Worm (Caenorhabditis elegans) whole organism, young adult: ENCODE data around the gene mod-1.

ENCODE experiments used
- B0336.3 ChIP-seq: fragments of 200-800 bp; sonication (Bioruptor generic); IDR thresholded peaks from 2 replicates; pipeline ENCODE4 v1.3.6; 2022; ENCODE audit warnings: missing genetic modification characterization, missing compliant biosample characterization
- C17E4.6 ChIP-seq: fragments of 200-800 bp; sonication (Bioruptor generic); IDR thresholded peaks from 2 replicates; pipeline ENCODE4 v1.3.6; 2022; ENCODE audit warnings: missing genetic modification reagents, missing genetic modification characterization, missing compliant biosample characterization
- F39B2.1 ChIP-seq: fragments of 200-800 bp; sonication (Bioruptor generic); IDR thresholded peaks from 2 replicates; pipeline ENCODE4 v1.3.6; 2022; ENCODE audit warnings: missing genetic modification reagents, missing genetic modification characterization, missing compliant biosample characterization
- F49E8.2 ChIP-seq: sonication (generic microtip); optimal IDR thresholded peaks from 3 replicates; lab custom pipeline; 2017; ENCODE audit warnings: missing genetic modification characterization, mild to moderate bottlenecking, missing compliant biosample characterization, antibody characterized with exemption, moderate library complexity; ENCODE audit not compliant: insufficient read depth
- K12H6.12 ChIP-seq: fragments of 200-800 bp; sonication (Bioruptor generic); optimal IDR thresholded peaks from 2 replicates; lab custom pipeline; 2018; ENCODE audit warnings: mild to moderate bottlenecking, missing genetic modification characterization, missing compliant biosample characterization
- ZK185.1 ChIP-seq: sonication (generic microtip); optimal IDR thresholded peaks from 2 replicates; lab custom pipeline; 2016; ENCODE audit warnings: mild to moderate bottlenecking, missing genetic modification characterization, missing compliant biosample characterization; ENCODE audit not compliant: poor library complexity, severe bottlenecking
- akir-1 ChIP-seq: fragments of 200-800 bp; sonication (Bioruptor generic); optimal IDR thresholded peaks from 2 replicates; lab custom pipeline; 2018; ENCODE audit warnings: mild to moderate bottlenecking, missing genetic modification characterization, moderate library complexity, missing compliant biosample characterization
- ama-1 ChIP-seq, 3 experiments: fragments of 150-350 bp in 1 of 3; sonication (generic microtip) in 2 of 3; optimal IDR thresholded peaks; 2 replicates each; lab custom pipeline; 2014 to 2018; ENCODE audit warnings: missing biosample characterization in 2 of 3, missing genetic modification characterization in 2 of 3, missing genetic modification reagents in 2 of 3
- aptf-2 ChIP-seq: fragments of 200-800 bp; sonication (Bioruptor generic); conservative IDR thresholded peaks from 2 replicates; pipeline ENCODE4 v1.3.6; 2022; ENCODE audit warnings: missing genetic modification reagents, missing genetic modification characterization, missing compliant biosample characterization
- athp-1 ChIP-seq: sonication (generic microtip); optimal IDR thresholded peaks from 2 replicates; lab custom pipeline; 2017; ENCODE audit warnings: mild to moderate bottlenecking, missing genetic modification characterization, missing compliant biosample characterization
- bed-1 ChIP-seq: fragments of 200-800 bp; sonication (Bioruptor generic); IDR thresholded peaks from 2 replicates; pipeline ENCODE4 v1.3.6; 2022; ENCODE audit warnings: missing genetic modification reagents, missing genetic modification characterization, missing compliant biosample characterization
- ccch-3 ChIP-seq: fragments of 200-800 bp; sonication (Bioruptor generic); optimal IDR thresholded peaks from 2 replicates; lab custom pipeline; 2018; ENCODE audit warnings: mild to moderate bottlenecking, missing genetic modification characterization, missing compliant biosample characterization
- cebp-1 ChIP-seq, 2 experiments: fragments of 200-800 bp in 1 of 2; sonication (Bioruptor generic) in 1 of 2; sonication (generic microtip) in 1 of 2; IDR thresholded peaks in 1 of 2; optimal IDR thresholded peaks in 1 of 2; 2 replicates each; pipeline versions ENCODE4 v1.3.6 to Lab custom; 2017 to 2022; ENCODE audit warnings: missing compliant biosample characterization in 2 of 2, missing genetic modification characterization in 2 of 2, mild to moderate bottlenecking in 1 of 2, missing genetic modification reagents in 1 of 2, moderate library complexity in 1 of 2
- ceh-27 ChIP-seq: fragments of 200-800 bp; sonication (Bioruptor generic); optimal IDR thresholded peaks from 2 replicates; lab custom pipeline; 2018; ENCODE audit warnings: mild to moderate bottlenecking, missing genetic modification characterization, moderate library complexity, missing compliant biosample characterization
- ceh-40 ChIP-seq: fragments of 200-800 bp; sonication (Bioruptor generic); IDR thresholded peaks from 2 replicates; pipeline ENCODE4 v1.3.6; 2022; ENCODE audit warnings: missing genetic modification characterization, missing compliant biosample characterization
- chd-7 ChIP-seq: sonication (generic microtip); optimal IDR thresholded peaks from 2 replicates; lab custom pipeline; 2016; ENCODE audit warnings: mild to moderate bottlenecking, missing genetic modification characterization, moderate library complexity, missing compliant biosample characterization
- dpl-1 ChIP-seq: fragments of 150-350 bp; optimal IDR thresholded peaks from 2 replicates; lab custom pipeline; 2014; ENCODE audit warnings: missing biosample characterization, missing genetic modification reagents, missing genetic modification characterization
- hlh-12 ChIP-seq: sonication (generic microtip); optimal IDR thresholded peaks from 2 replicates; lab custom pipeline; 2016; ENCODE audit warnings: missing genetic modification characterization, missing compliant biosample characterization
- hmg-1.2 ChIP-seq: fragments of 200-800 bp; sonication (Bioruptor generic); IDR thresholded peaks from 2 replicates; pipeline ENCODE4 v1.3.6; 2022; ENCODE audit warnings: missing genetic modification reagents, missing genetic modification characterization, missing compliant biosample characterization
- hsf-1 ChIP-seq: fragments of 200-800 bp; sonication (Bioruptor generic); IDR thresholded peaks from 2 replicates; pipeline ENCODE4 v1.3.6; 2022; ENCODE audit warnings: missing genetic modification reagents, missing genetic modification characterization, missing compliant biosample characterization
- let-526 ChIP-seq: fragments of 200-800 bp; sonication (Bioruptor generic); IDR thresholded peaks from 2 replicates; pipeline ENCODE4 v1.3.6; 2022; ENCODE audit warnings: missing genetic modification reagents, missing genetic modification characterization, missing compliant biosample characterization
- lin-26 ChIP-seq: fragments of 200-800 bp; sonication (Bioruptor generic); IDR thresholded peaks from 2 replicates; pipeline ENCODE4 v1.3.6; 2022; ENCODE audit warnings: missing genetic modification reagents, missing genetic modification characterization, missing compliant biosample characterization
- madf-3 ChIP-seq: fragments of 200-800 bp; sonication (Bioruptor generic); IDR thresholded peaks from 2 replicates; pipeline ENCODE4 v1.3.6; 2022; ENCODE audit warnings: missing genetic modification reagents, missing genetic modification characterization, missing compliant biosample characterization
- mel-28 ChIP-seq: sonication (generic microtip); optimal IDR thresholded peaks from 2 replicates; lab custom pipeline; 2016; ENCODE audit warnings: borderline replicate concordance, mild to moderate bottlenecking, missing genetic modification characterization, missing compliant biosample characterization
- nfyb-1 ChIP-seq: fragments of 200-800 bp; sonication (Bioruptor generic); IDR thresholded peaks from 2 replicates; pipeline ENCODE4 v1.3.6; 2022; ENCODE audit warnings: missing genetic modification reagents, missing genetic modification characterization, missing compliant biosample characterization
- nhr-80 ChIP-seq: sonication (generic microtip); optimal IDR thresholded peaks from 2 replicates; lab custom pipeline; 2016; ENCODE audit warnings: missing genetic modification characterization, missing compliant biosample characterization
- pbrm-1 ChIP-seq: fragments of 200-800 bp; sonication (Bioruptor generic); IDR thresholded peaks from 2 replicates; pipeline ENCODE4 v1.3.6; 2022; ENCODE audit warnings: missing genetic modification reagents, missing genetic modification characterization, missing compliant biosample characterization
- rpc-1 ChIP-seq, 2 experiments: fragments of 150-350 bp in 1 of 2; sonication (generic microtip) in 1 of 2; optimal IDR thresholded peaks; 2 replicates each; lab custom pipeline; 2014 to 2018; ENCODE audit warnings: missing biosample characterization in 1 of 2, missing genetic modification characterization in 1 of 2, missing genetic modification reagents in 1 of 2, missing genotype in 1 of 2
- sdz-38 ChIP-seq: sonication (generic microtip); optimal IDR thresholded peaks from 2 replicates; lab custom pipeline; 2016; ENCODE audit warnings: missing genotype, missing genetic modification characterization, missing compliant biosample characterization
- snpc-1.1 ChIP-seq: sonication (generic microtip); optimal IDR thresholded peaks from 2 replicates; lab custom pipeline; 2017; ENCODE audit warnings: missing genetic modification characterization, mild to moderate bottlenecking, missing compliant biosample characterization, antibody characterized with exemption, moderate library complexity, missing genotype, missing genetic modification reagents; ENCODE audit not compliant: insufficient read depth
- tbx-9 ChIP-seq: sonication (generic microtip); optimal IDR thresholded peaks from 2 replicates; lab custom pipeline; 2016; ENCODE audit warnings: borderline replicate concordance, missing genetic modification characterization, inconsistent platforms, missing compliant biosample characterization
- tlf-1 ChIP-seq: fragments of 200-800 bp; sonication (Bioruptor generic); optimal IDR thresholded peaks from 2 replicates; lab custom pipeline; 2018; ENCODE audit warnings: mild to moderate bottlenecking, missing genetic modification characterization, missing compliant biosample characterization
- unc-62 ChIP-seq: fragments of 150-350 bp; optimal IDR thresholded peaks from 2 replicates; lab custom pipeline; 2014; ENCODE audit warnings: missing biosample characterization, missing genetic modification reagents, missing genetic modification characterization
- xnd-1 ChIP-seq: sonication (generic microtip); optimal IDR thresholded peaks from 2 replicates; lab custom pipeline; 2016; ENCODE audit warnings: missing genotype, missing genetic modification reagents, missing genetic modification characterization, missing compliant biosample characterization
- ztf-25 ChIP-seq: fragments of 200-800 bp; sonication (Bioruptor generic); IDR thresholded peaks from 2 replicates; pipeline ENCODE4 v1.3.6; 2022; ENCODE audit warnings: missing genetic modification reagents, missing genetic modification characterization, missing compliant biosample characterization
- ztf-26 ChIP-seq: sonication (generic microtip); optimal IDR thresholded peaks from 2 replicates; lab custom pipeline; 2017; ENCODE audit warnings: missing genetic modification characterization, missing compliant biosample characterization
- ztf-28 ChIP-seq: fragments of 200-800 bp; sonication (Bioruptor generic); IDR thresholded peaks from 2 replicates; pipeline ENCODE4 v1.3.6; 2022; ENCODE audit warnings: missing genetic modification reagents, missing genetic modification characterization, missing compliant biosample characterization

The mod-1 gene

ce11 chrV:8938445-8938844 is 24.6 kb upstream of the mod-1 start:
- TF ChIP-seq madf-3 (GFP tag; lab: Robert Waterston, UW) (0 out of 2 replicates have a peak, but pooled peaks have one; percentile 21), snpc-1.1 (tag; lab: Kevin White, UChicago) (no peak), ama-1 (optimal IDR thresholded peaks at IDR 0.05; lab: Kevin White, UChicago) (peak; percentile 11), ama-1 (GFP tag; optimal IDR thresholded peaks at IDR 0.05; lab: Kevin White, UChicago) (no peak)

- TF ChIP-seq pbrm-1 (GFP tag; lab: Robert Waterston, UW) (0 out of 2 replicates have a peak, but pooled peaks have one; percentile 9), C17E4.6 (GFP tag; lab: Robert Waterston, UW) (no peak), cebp-1 (GFP tag; IDR thresholded peaks at IDR 0.05; lab: Robert Waterston, UW) (no peak), cebp-1 (tag; optimal IDR thresholded peaks at IDR 0.05; lab: Kevin White, UChicago) (no peak), ama-1 (optimal IDR thresholded peaks at IDR 0.05; lab: Kevin White, UChicago) (peak; percentile 65), ama-1 (GFP tag; optimal IDR thresholded peaks at IDR 0.05; lab: Kevin White, UChicago) (no peak)
Observed at ce11 chrV:8937476-8938249, 23.8 kb upstream of the mod-1 start.

- TF ChIP-seq akir-1 (GFP tag; lab: Kevin White, UChicago) (no peak), xnd-1 (no peak), ZK185.1 (tag; lab: Kevin White, UChicago) (no peak), nhr-80 (tag; lab: Kevin White, UChicago) (peak; percentile 29), nfyb-1 (GFP tag; lab: Robert Waterston, UW) (0 out of 2 replicates have a peak, but pooled peaks have one; percentile 16), ceh-40 (GFP tag; lab: Robert Waterston, UW) (0 out of 2 replicates have a peak, but pooled peaks have one; percentile 31), hmg-1.2 (GFP tag; lab: Robert Waterston, UW) (no peak), pbrm-1 (GFP tag; lab: Robert Waterston, UW) (0 out of 2 replicates have a peak, but pooled peaks have one; percentile 28), hsf-1 (GFP tag; lab: Robert Waterston, UW) (0 out of 2 replicates have a peak, but pooled peaks have one; percentile 61)
Observed at ce11 chrV:8936791-8937475, 23.1 kb upstream of the mod-1 start.

ce11 chrV:8936184-8936589 is 22.3 kb upstream of the mod-1 start, which contains the start of gene unc-23:
Gene unc-23 (plus strand): TSS chrV:8936359.
- TF ChIP-seq akir-1 (GFP tag; lab: Kevin White, UChicago): no peak
- TF ChIP-seq B0336.3 (GFP tag; lab: Robert Waterston, UW): peak; percentile 73; the same call in 1 of the 2 replicates
- TF ChIP-seq bed-1: no peak
- TF ChIP-seq K12H6.12 (tag; lab: Kevin White, UChicago): peak; percentile 56
- peak; percentile 76 for TF ChIP-seq nhr-80 (tag; lab: Kevin White, UChicago)
- no peak for TF ChIP-seq ztf-28 (GFP tag; lab: Robert Waterston, UW)
- TF ChIP-seq sdz-38 (tag; lab: Kevin White, UChicago): no peak
- no peak for TF ChIP-seq F39B2.1 (GFP tag; lab: Robert Waterston, UW)
- TF ChIP-seq unc-62 (GFP tag; lab: Kevin White, UChicago): peak; percentile 87
- TF ChIP-seq ccch-3 (GFP tag; lab: Kevin White, UChicago): no peak
- TF ChIP-seq lin-26 (GFP tag; lab: Robert Waterston, UW): peak; percentile 64; the same call in 1 of the 2 replicates
- TF ChIP-seq aptf-2 (GFP tag; lab: Robert Waterston, UW): no peak
- peak; percentile 64 for TF ChIP-seq rpc-1 (optimal IDR thresholded peaks at IDR 0.05; lab: Kevin White, UChicago)
- no peak for TF ChIP-seq rpc-1 (tag; optimal IDR thresholded peaks at IDR 0.05; lab: Kevin White, UChicago)
- no peak for TF ChIP-seq hlh-12
- TF ChIP-seq ztf-26 (tag; lab: Kevin White, UChicago): peak; percentile 90
- peak; percentile 98 for TF ChIP-seq hsf-1 (GFP tag; lab: Robert Waterston, UW)
- no peak for TF ChIP-seq F49E8.2 (tag; lab: Kevin White, UChicago)
- no peak for TF ChIP-seq dpl-1 (GFP tag; lab: Kevin White, UChicago)
- TF ChIP-seq let-526: no peak
- TF ChIP-seq ztf-25 (GFP tag; lab: Robert Waterston, UW): no peak
- peak; percentile 82 for TF ChIP-seq tlf-1
- no peak for TF ChIP-seq athp-1 (tag; lab: Kevin White, UChicago)
- TF ChIP-seq mel-28 (tag; lab: Kevin White, UChicago): no peak
- TF ChIP-seq chd-7: peak; percentile 89
- no peak for TF ChIP-seq tbx-9 (tag; lab: Kevin White, UChicago)
- no peak for TF ChIP-seq ceh-27 (GFP tag; lab: Kevin White, UChicago)
- TF ChIP-seq nfyb-1 (GFP tag; lab: Robert Waterston, UW): peak; percentile 90
